Fruit fly (Drosophila melanogaster) whole organism, embryonic: ENCODE results near the gene CG9550.

ENCODE experiments used
- Antp ChIP-seq: fragments of 200-800 bp; sonication (Bioruptor generic); optimal IDR thresholded peaks from 3 replicates; lab custom pipeline; 2016; ENCODE audit warnings: missing biosample characterization, missing genetic modification characterization
- Atf-2 ChIP-seq: fragments of 200-800 bp; sonication (Bioruptor generic); optimal IDR thresholded peaks from 2 replicates; lab custom pipeline; 2016; ENCODE audit warnings: missing biosample characterization, missing genetic modification characterization
- CG10267 ChIP-seq: fragments of 200-800 bp; sonication (Bioruptor generic); optimal IDR thresholded peaks from 2 replicates; lab custom pipeline; 2018; ENCODE audit warnings: missing biosample characterization, mild to moderate bottlenecking, missing genetic modification characterization, moderate library complexity
- CG11696 ChIP-seq: fragments of 200-800 bp; sonication (Bioruptor generic); IDR thresholded peaks from 2 replicates; pipeline ENCODE4 v1.3.6; 2022; ENCODE audit warnings: missing biosample characterization, missing genetic modification characterization
- CG14710 ChIP-seq: fragments of 200-800 bp; sonication (Bioruptor generic); optimal IDR thresholded peaks from 3 replicates; lab custom pipeline; 2019; ENCODE audit warnings: missing biosample characterization, mild to moderate bottlenecking, missing genetic modification characterization, moderate library complexity
- CG15011 ChIP-seq: fragments of 200-800 bp; sonication (Bioruptor generic); optimal IDR thresholded peaks from 3 replicates; lab custom pipeline; 2018; ENCODE audit warnings: missing biosample characterization, mild to moderate bottlenecking, missing genetic modification characterization
- CG15269 ChIP-seq: fragments of 200-800 bp; sonication (Bioruptor generic); optimal IDR thresholded peaks from 2 replicates; lab custom pipeline; 2018; ENCODE audit warnings: missing biosample characterization, mild to moderate bottlenecking, missing genetic modification characterization, moderate library complexity
- CG1529 ChIP-seq: fragments of 200-800 bp; sonication (Bioruptor generic); optimal IDR thresholded peaks from 3 replicates; lab custom pipeline; 2018; ENCODE audit warnings: missing biosample characterization, missing genetic modification characterization
- CG15479 ChIP-seq: fragments of 200-800 bp; sonication (Bioruptor generic); optimal IDR thresholded peaks from 3 replicates; lab custom pipeline; 2019; ENCODE audit warnings: missing biosample characterization, mild to moderate bottlenecking, missing genetic modification characterization, moderate library complexity
- CG17568 ChIP-seq: fragments of 200-800 bp; sonication (Bioruptor generic); optimal IDR thresholded peaks from 2 replicates; lab custom pipeline; 2018; ENCODE audit warnings: missing biosample characterization, mild to moderate bottlenecking, missing genetic modification characterization, moderate library complexity
- CG32532 ChIP-seq: fragments of 200-800 bp; sonication (Bioruptor generic); IDR thresholded peaks from 2 replicates; pipeline ENCODE4 v1.3.6; 2022; ENCODE audit warnings: missing biosample characterization, missing genetic modification characterization
- CG4282 ChIP-seq: fragments of 200-800 bp; sonication (Bioruptor generic); optimal IDR thresholded peaks from 2 replicates; lab custom pipeline; 2016; ENCODE audit warnings: missing biosample characterization, missing genetic modification characterization
- CG4360 ChIP-seq: fragments of 200-800 bp; sonication (Bioruptor generic); IDR thresholded peaks from 2 replicates; pipeline ENCODE4 v1.3.6; 2022; ENCODE audit warnings: missing biosample characterization, missing genetic modification characterization
- CG4730 ChIP-seq: fragments of 200-800 bp; sonication (Bioruptor generic); IDR thresholded peaks from 2 replicates; pipeline ENCODE4 v1.3.6; 2022; ENCODE audit warnings: missing biosample characterization, missing genetic modification characterization
- CG9437 ChIP-seq: fragments of 200-800 bp; sonication (Bioruptor generic); optimal IDR thresholded peaks from 2 replicates; lab custom pipeline; 2018; ENCODE audit warnings: missing biosample characterization, mild to moderate bottlenecking, missing genetic modification characterization
- CG9609 ChIP-seq: fragments of 200-800 bp; sonication (Bioruptor generic); optimal IDR thresholded peaks from 3 replicates; lab custom pipeline; 2016; ENCODE audit warnings: missing biosample characterization, missing genetic modification characterization
- CG9932 ChIP-seq: fragments of 200-800 bp; sonication (Bioruptor generic); IDR thresholded peaks from 2 replicates; pipeline ENCODE4 v1.3.6; 2022; ENCODE audit warnings: missing biosample characterization, missing genetic modification characterization
- CkIIα-i1 ChIP-seq: fragments of 200-800 bp; sonication (Bioruptor generic); IDR thresholded peaks from 2 replicates; pipeline ENCODE4 v1.3.6; 2022; ENCODE audit warnings: missing biosample characterization, missing genetic modification characterization
- Dref ChIP-seq: fragments of 200-800 bp; sonication (Bioruptor generic); IDR thresholded peaks from 2 replicates; pipeline ENCODE4 v1.3.6; 2022; ENCODE audit warnings: missing biosample characterization, missing genetic modification characterization
- E2f2 ChIP-seq: fragments of 200-800 bp; sonication (Bioruptor generic); IDR thresholded peaks from 2 replicates; pipeline ENCODE4 v1.3.6; 2022; ENCODE audit warnings: missing biosample characterization, missing genetic modification characterization
- HLHmδ ChIP-seq: fragments of 200-800 bp; sonication (Bioruptor generic); optimal IDR thresholded peaks from 2 replicates; lab custom pipeline; 2018; ENCODE audit warnings: missing biosample characterization, mild to moderate bottlenecking, missing genetic modification characterization, moderate library complexity
- Hand ChIP-seq: fragments of 200-800 bp; sonication (Bioruptor generic); optimal IDR thresholded peaks from 2 replicates; lab custom pipeline; 2017; ENCODE audit warnings: mild to moderate bottlenecking, missing biosample characterization, missing genetic modification reagents, missing genetic modification characterization
- Hr3 ChIP-seq: fragments of 200-800 bp; sonication (Bioruptor generic); optimal IDR thresholded peaks from 3 replicates; lab custom pipeline; 2016; ENCODE audit warnings: missing biosample characterization, missing genetic modification characterization
- Jarid2 ChIP-seq: fragments of 200-800 bp; sonication (Bioruptor generic); optimal IDR thresholded peaks from 3 replicates; lab custom pipeline; 2017; ENCODE audit warnings: mild to moderate bottlenecking, missing biosample characterization, missing genetic modification reagents, missing genetic modification characterization
- Mes4 ChIP-seq: fragments of 200-800 bp; sonication (Bioruptor generic); optimal IDR thresholded peaks from 2 replicates; lab custom pipeline; 2016; ENCODE audit warnings: missing biosample characterization, missing genetic modification characterization
- Mrtf ChIP-seq: fragments of 200-800 bp; sonication (Bioruptor generic); IDR thresholded peaks from 3 replicates; pipeline ENCODE4 v1.3.6; 2022; ENCODE audit warnings: missing biosample characterization, missing genetic modification characterization
- Opbp ChIP-seq: fragments of 200-800 bp; sonication (Bioruptor generic); IDR thresholded peaks from 3 replicates; pipeline ENCODE4 v1.3.6; 2022; ENCODE audit warnings: missing biosample characterization, missing genetic modification characterization; ENCODE audit not compliant: partially characterized antibody
- Optix ChIP-seq: fragments of 200-800 bp; sonication (Bioruptor generic); IDR thresholded peaks from 3 replicates; pipeline ENCODE4 v1.3.6; 2022; ENCODE audit warnings: missing biosample characterization, missing genetic modification characterization
- Taf1 ChIP-seq: fragments of 200-800 bp; sonication (Bioruptor generic); IDR thresholded peaks from 2 replicates; pipeline ENCODE4 v1.3.6; 2022; ENCODE audit warnings: missing biosample characterization, missing genetic modification characterization
- amos ChIP-seq: fragments of 200-800 bp; sonication (Bioruptor generic); IDR thresholded peaks from 2 replicates; pipeline ENCODE4 v1.3.6; 2022; ENCODE audit warnings: missing biosample characterization, missing genetic modification characterization; ENCODE audit not compliant: partially characterized antibody
- ase ChIP-seq: fragments of 200-800 bp; sonication (Bioruptor generic); IDR thresholded peaks from 3 replicates; pipeline ENCODE4 v1.3.6; 2022; ENCODE audit warnings: missing biosample characterization, missing genetic modification characterization
- az2 ChIP-seq: fragments of 200-800 bp; sonication (Bioruptor generic); optimal IDR thresholded peaks from 3 replicates; lab custom pipeline; 2016; ENCODE audit warnings: missing biosample characterization, missing genetic modification characterization
- bcd ChIP-seq: fragments of 200-800 bp; sonication (Bioruptor generic); optimal IDR thresholded peaks from 2 replicates; lab custom pipeline; 2017; ENCODE audit warnings: missing biosample characterization, mild to moderate bottlenecking, missing genetic modification characterization
- btn ChIP-seq: fragments of 200-800 bp; sonication (Bioruptor generic); optimal IDR thresholded peaks from 2 replicates; lab custom pipeline; 2016; ENCODE audit warnings: missing biosample characterization, missing genetic modification characterization
- esg ChIP-seq: fragments of 200-800 bp; sonication (Bioruptor generic); conservative IDR thresholded peaks from 2 replicates; pipeline ENCODE4 v1.3.6; 2022; ENCODE audit warnings: missing biosample characterization, missing genetic modification characterization
- eve ChIP-seq, 2 experiments: fragments of >200 bp; optimal IDR thresholded peaks; 2 replicates each; lab custom pipeline; 2017; ENCODE audit warnings: missing biosample characterization in 2 of 2, missing genetic modification characterization in 2 of 2
- ind ChIP-seq: fragments of 200-800 bp; sonication (Bioruptor generic); optimal IDR thresholded peaks from 3 replicates; lab custom pipeline; 2016; ENCODE audit warnings: missing biosample characterization, missing genetic modification characterization
- insv ChIP-seq, 2 experiments: fragments of 200-800 bp; sonication (Bioruptor generic); optimal IDR thresholded peaks; 3 replicates each; lab custom pipeline; 2016 to 2018; ENCODE audit warnings: missing biosample characterization in 2 of 2, missing genetic modification characterization in 2 of 2
- jigr1 ChIP-seq: fragments of 200-800 bp; sonication (Bioruptor generic); IDR thresholded peaks from 3 replicates; pipeline ENCODE4 v1.3.6; 2022; ENCODE audit warnings: missing biosample characterization, missing genetic modification characterization
- knrl ChIP-seq: fragments of 200-800 bp; sonication (Bioruptor generic); IDR thresholded peaks from 3 replicates; pipeline ENCODE4 v1.3.6; 2022; ENCODE audit warnings: missing biosample characterization, missing genetic modification characterization; ENCODE audit not compliant: partially characterized antibody
- lbe ChIP-seq: fragments of 200-800 bp; sonication (Bioruptor generic); optimal IDR thresholded peaks from 2 replicates; lab custom pipeline; 2016; ENCODE audit warnings: missing biosample characterization, mild to moderate bottlenecking, missing genetic modification characterization
- lilli ChIP-seq: fragments of 200-800 bp; sonication (Bioruptor generic); optimal IDR thresholded peaks from 3 replicates; lab custom pipeline; 2016; ENCODE audit warnings: missing biosample characterization, missing genetic modification characterization
- nmo ChIP-seq: fragments of 200-800 bp; sonication (Bioruptor generic); optimal IDR thresholded peaks from 2 replicates; lab custom pipeline; 2018; ENCODE audit warnings: missing biosample characterization, mild to moderate bottlenecking, missing genetic modification characterization, moderate library complexity
- oc ChIP-seq: fragments of 200-800 bp; sonication (Bioruptor generic); optimal IDR thresholded peaks from 2 replicates; lab custom pipeline; 2018; ENCODE audit warnings: missing biosample characterization, mild to moderate bottlenecking, missing genetic modification characterization, moderate library complexity
- phol ChIP-seq: fragments of 200-800 bp; sonication (Bioruptor generic); optimal IDR thresholded peaks from 3 replicates; lab custom pipeline; 2018; ENCODE audit warnings: missing biosample characterization, mild to moderate bottlenecking, missing genetic modification characterization, moderate library complexity
- row ChIP-seq: fragments of 200-800 bp; sonication (Bioruptor generic); IDR thresholded peaks from 3 replicates; pipeline ENCODE4 v1.3.6; 2022; ENCODE audit warnings: missing biosample characterization, missing genetic modification characterization
- wek ChIP-seq: fragments of 200-800 bp; sonication (Bioruptor generic); optimal IDR thresholded peaks from 3 replicates; lab custom pipeline; 2018; ENCODE audit warnings: missing biosample characterization, mild to moderate bottlenecking, missing genetic modification characterization, moderate library complexity
- zf30C ChIP-seq: fragments of 200-800 bp; sonication (Bioruptor generic); optimal IDR thresholded peaks from 3 replicates; lab custom pipeline; 2018; ENCODE audit warnings: missing biosample characterization, mild to moderate bottlenecking, missing genetic modification characterization

The CG9550 gene

dm6 chr2L:6473076-6474037 lies 23.5 kb upstream of the CG9550 start, which contains the start of gene mmy (continued):
- peak; percentile 44; the same call in 1 of the 3 replicates for TF ChIP-seq Opbp (GFP tag; lab: Robert Waterston, UW)
- TF ChIP-seq ind (GFP tag; lab: Kevin White, UChicago): peak; percentile 12
- TF ChIP-seq Optix (GFP tag; lab: Robert Waterston, UW): no peak
- TF ChIP-seq CkIIα-i1: no peak
- peak; percentile 56 for TF ChIP-seq Hand (GFP tag; lab: Kevin White, UChicago)
- TF ChIP-seq CG1529: peak; percentile 6
- no peak for TF ChIP-seq CG17568
- peak; percentile 27 for TF ChIP-seq wek (GFP tag; lab: Kevin White, UChicago)
- peak; percentile 72 for TF ChIP-seq CG15269 (tag; lab: Kevin White, UChicago)
- TF ChIP-seq CG4282 (GFP tag; lab: Kevin White, UChicago): peak; percentile 8
- TF ChIP-seq zf30C (GFP tag; lab: Kevin White, UChicago): peak; percentile 5
- TF ChIP-seq CG4730 (GFP tag; lab: Robert Waterston, UW): 0 out of 2 replicates have a peak, but pooled peaks have one; percentile 34
- peak; percentile 5; the same call in 1 of the 2 replicates for TF ChIP-seq CG9932
- TF ChIP-seq Taf1 (GFP tag; lab: Robert Waterston, UW): no peak
- peak; percentile 61 for TF ChIP-seq bcd (GFP tag; lab: Kevin White, UChicago)
- peak in 1 of 2 experiments; percentile 17 for TF ChIP-seq insv (GFP tag; optimal IDR thresholded peaks at IDR 0.05; lab: Kevin White, UChicago)
- 0 out of 2 replicates have a peak, but pooled peaks have one; percentile 42 for TF ChIP-seq CG11696 (GFP tag; lab: Robert Waterston, UW)
- peak; percentile 57 for TF ChIP-seq Antp (GFP tag; lab: Kevin White, UChicago)
- TF ChIP-seq Mrtf (GFP tag; lab: Robert Waterston, UW): no peak
- TF ChIP-seq Hr3 (GFP tag; lab: Kevin White, UChicago): no peak
- peak; percentile 6 for TF ChIP-seq CG15011
- no peak for TF ChIP-seq Atf-2 (GFP tag; lab: Kevin White, UChicago)
- peak; percentile 78 for TF ChIP-seq nmo (GFP tag; lab: Kevin White, UChicago)
- no peak for TF ChIP-seq eve (GFP tag; optimal IDR thresholded peaks at IDR 0.05; lab: Kevin White, UChicago)
- peak; percentile 71 for TF ChIP-seq Jarid2 (GFP tag; lab: Kevin White, UChicago)
- TF ChIP-seq phol: peak; percentile 64
- peak; percentile 47 for TF ChIP-seq CG32532 (GFP tag; lab: Robert Waterston, UW)
- peak; percentile 52; the same call in 1 of the 2 replicates for TF ChIP-seq esg (GFP tag; lab: Robert Waterston, UW)
- TF ChIP-seq lilli (GFP tag; lab: Kevin White, UChicago): peak; percentile 15
- no peak; the same call in 2 of the 3 replicates for TF ChIP-seq jigr1 (GFP tag; lab: Robert Waterston, UW)
- peak; percentile 30; the same call in 1 of the 2 replicates for TF ChIP-seq amos (GFP tag; lab: Robert Waterston, UW)
- peak; percentile 43 for TF ChIP-seq az2 (GFP tag; lab: Kevin White, UChicago)
- peak; percentile 37 for TF ChIP-seq CG10267 (tag; lab: Kevin White, UChicago)
- TF ChIP-seq CG9609: peak; percentile 10
- peak; percentile 33 for TF ChIP-seq CG14710
- TF ChIP-seq E2f2 (GFP tag; lab: Robert Waterston, UW): peak; percentile 45; the same call in 1 of the 2 replicates
- TF ChIP-seq ase (GFP tag; lab: Robert Waterston, UW): no peak
- TF ChIP-seq Dref (GFP tag; lab: Robert Waterston, UW): peak; percentile 76
- peak; percentile 7 for TF ChIP-seq oc
- peak; percentile 38 for TF ChIP-seq CG9437 (GFP tag; lab: Kevin White, UChicago)
- TF ChIP-seq row: peak; percentile 74
- peak; percentile 83 for TF ChIP-seq CG15479 (GFP tag; lab: Kevin White, UChicago)
- no peak; the same call in 2 of the 3 replicates for TF ChIP-seq knrl
- peak; percentile 57 for TF ChIP-seq lbe (GFP tag; lab: Kevin White, UChicago)
- TF ChIP-seq Mes4 (GFP tag; lab: Kevin White, UChicago): peak; percentile 53
- TF ChIP-seq HLHmδ (GFP tag; lab: Kevin White, UChicago): peak; percentile 72
- peak; percentile 82 for TF ChIP-seq CG4360
- peak; percentile 41 for TF ChIP-seq btn
